Worm (Caenorhabditis elegans): ENCODE measurements around the gene pkg-2.

pkg-2 gene

DNA sequence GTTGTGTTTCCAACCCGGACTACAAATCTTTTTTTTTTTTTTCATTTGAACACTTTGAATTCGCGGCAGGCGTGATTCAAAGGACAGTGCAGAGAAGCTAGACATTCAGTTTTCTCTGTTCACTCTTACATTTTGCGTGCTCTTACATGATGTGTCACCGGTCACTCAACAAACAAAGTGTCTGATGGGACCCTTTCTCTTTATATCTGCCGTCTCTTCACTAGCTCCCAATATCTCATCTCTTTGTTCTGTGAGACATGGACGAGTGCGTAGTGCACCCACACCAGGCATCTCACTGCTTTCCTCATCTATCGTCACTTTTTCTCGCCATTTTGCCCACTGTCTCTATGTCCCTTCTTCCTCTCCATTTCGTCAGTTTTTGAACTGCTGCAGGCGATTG, 66.4 kb downstream of the pkg-2 start (continued):
- no peak for TF ChIP-seq ama-1 (optimal IDR thresholded peaks at IDR 0.05)
- TF ChIP-seq nhr-21 (tag; optimal IDR thresholded peaks at IDR 0.05) = peak; percentile 5
- no peak for TF ChIP-seq elt-1 (tag; optimal IDR thresholded peaks at IDR 0.05)
- TF ChIP-seq C34F6.9 (tag; optimal IDR thresholded peaks at IDR 0.05) = peak; percentile 39
- no peak for TF ChIP-seq peb-1 (tag; optimal IDR thresholded peaks at IDR 0.05)
- TF ChIP-seq ztf-11 (tag; optimal IDR thresholded peaks at IDR 0.05) = no peak

DNA sequence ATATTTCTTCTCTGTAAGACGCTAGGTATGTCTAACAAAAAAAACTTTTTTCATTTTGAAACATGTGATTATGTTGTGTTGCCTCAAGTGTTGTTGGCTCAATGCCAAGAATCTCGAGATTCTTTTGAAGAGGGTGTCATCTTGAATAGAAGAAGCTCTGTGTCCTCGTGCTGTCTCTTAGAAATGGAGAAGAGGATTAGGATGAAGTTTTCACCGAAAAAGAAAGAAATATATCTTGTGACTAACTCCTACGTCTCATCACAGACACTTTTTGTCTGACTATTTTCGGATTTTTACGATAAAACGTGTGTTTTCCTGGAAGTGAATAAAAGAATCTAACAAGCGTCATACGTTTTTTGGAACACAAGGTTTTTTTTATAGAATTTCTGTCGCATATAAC, 66.9 kb downstream of the pkg-2 start:
- peak; percentile 45 for TF ChIP-seq crh-2 (tag; optimal IDR thresholded peaks at IDR 0.05)
- no peak for TF ChIP-seq mbf-1 (tag; optimal IDR thresholded peaks at IDR 0.05)
- TF ChIP-seq nhr-10 (tag; optimal IDR thresholded peaks at IDR 0.05) = no peak
- peak; percentile 16 for TF ChIP-seq sma-9 (GFP tag; optimal IDR thresholded peaks at IDR 0.05)
- no peak for TF ChIP-seq sma-9 (tag; optimal IDR thresholded peaks at IDR 0.05)
- TF ChIP-seq C34F6.9 (tag; optimal IDR thresholded peaks at IDR 0.05) = peak; percentile 29
